Worm (Caenorhabditis elegans): ENCODE data around the gene T10B10.8.

T10B10.8 gene

DNA sequence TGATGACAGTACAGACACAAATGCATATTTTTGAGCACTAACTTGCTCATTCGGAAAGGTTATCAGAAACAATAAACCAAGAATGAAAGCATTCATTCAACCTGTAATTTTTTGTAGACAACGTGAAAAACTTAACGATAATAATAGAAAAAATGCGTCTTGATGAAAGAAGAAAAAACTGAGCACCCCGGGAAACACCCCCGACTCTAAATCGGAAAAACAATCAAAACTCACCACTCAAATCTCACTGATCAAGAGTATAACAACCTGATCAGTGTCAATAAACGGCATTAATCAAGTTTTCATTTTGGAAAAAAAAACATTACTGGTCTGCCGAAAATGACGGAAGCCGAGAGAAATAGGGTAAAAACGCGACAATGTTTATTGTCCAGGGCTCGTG is at the start of gene T10B10.8:
T10B10.8 (minus strand) TSS at position 101 of the 400 bp plus-strand sequence.
- no peak for TF ChIP-seq alr-1 (tag; optimal IDR thresholded peaks at IDR 0.05)
- no peak for TF ChIP-seq aly-2 (tag; optimal IDR thresholded peaks at IDR 0.05)
- TF ChIP-seq lin-11 (tag; optimal IDR thresholded peaks at IDR 0.05) = no peak
- no peak for TF ChIP-seq nhr-6 (tag; optimal IDR thresholded peaks at IDR 0.05)
- TF ChIP-seq ztf-11 (tag; optimal IDR thresholded peaks at IDR 0.05) = no peak
- no peak for TF ChIP-seq nhr-25 (tag; optimal IDR thresholded peaks at IDR 0.05)
- TF ChIP-seq blmp-1 (tag; optimal IDR thresholded peaks at IDR 0.05; ENCODE audit: insufficient read depth) = no peak
- no peak for TF ChIP-seq nhr-12 (tag; optimal IDR thresholded peaks at IDR 0.05)
- no peak for TF ChIP-seq zag-1 (tag; optimal IDR thresholded peaks at IDR 0.05)
- TF ChIP-seq nhr-237 (tag; optimal IDR thresholded peaks at IDR 0.05) = no peak
- TF ChIP-seq unc-55 (GFP tag; optimal IDR thresholded peaks at IDR 0.05) = no peak
- no peak for TF ChIP-seq nhr-23 (tag; optimal IDR thresholded peaks at IDR 0.05)
- no peak for TF ChIP-seq egl-27 (tag; optimal IDR thresholded peaks at IDR 0.05)
- TF ChIP-seq lsy-2 (tag; optimal IDR thresholded peaks at IDR 0.05) = no peak
- TF ChIP-seq peb-1 (tag; optimal IDR thresholded peaks at IDR 0.05) = no peak

DNA sequence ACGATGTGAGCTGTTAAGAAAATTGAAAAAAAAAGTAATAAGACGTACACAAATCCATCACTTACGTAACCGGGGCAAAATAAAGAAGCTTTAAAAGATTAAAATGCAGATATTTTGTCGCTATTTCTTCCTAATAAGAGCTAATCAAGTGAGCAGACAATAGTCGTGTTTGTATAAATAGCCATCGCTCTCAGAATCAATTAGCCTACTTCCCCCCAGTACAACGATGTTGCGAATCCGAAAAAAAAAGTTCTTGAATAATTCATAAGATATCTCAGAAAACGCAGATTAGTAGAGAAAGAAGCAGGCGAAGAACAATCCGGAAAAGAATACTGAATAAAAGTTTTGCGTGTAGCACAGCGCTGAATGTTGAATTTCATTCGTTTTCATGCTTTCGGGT is 49.2 kb upstream of the T10B10.8 start:
- no peak for TF ChIP-seq ama-1 (optimal IDR thresholded peaks at IDR 0.05)
- TF ChIP-seq crh-2 (tag; optimal IDR thresholded peaks at IDR 0.05) = no peak
- peak; percentile 1 for TF ChIP-seq unc-55 (GFP tag; optimal IDR thresholded peaks at IDR 0.05)
- TF ChIP-seq sma-9 (GFP tag; optimal IDR thresholded peaks at IDR 0.05) = peak; percentile 21
- TF ChIP-seq sma-9 (tag; optimal IDR thresholded peaks at IDR 0.05) = no peak

- no peak for TF ChIP-seq ZK546.5 (tag; optimal IDR thresholded peaks at IDR 0.05)
Measured at ce11 chrX:15213182-15213829, 47.3 kb upstream of the T10B10.8 start, which contains the start of the genes H03A11.13 and famk-1. H03A11.13 (minus strand) TSS chrX:15213232. famk-1 (minus strand) TSS chrX:15213259.

DNA sequence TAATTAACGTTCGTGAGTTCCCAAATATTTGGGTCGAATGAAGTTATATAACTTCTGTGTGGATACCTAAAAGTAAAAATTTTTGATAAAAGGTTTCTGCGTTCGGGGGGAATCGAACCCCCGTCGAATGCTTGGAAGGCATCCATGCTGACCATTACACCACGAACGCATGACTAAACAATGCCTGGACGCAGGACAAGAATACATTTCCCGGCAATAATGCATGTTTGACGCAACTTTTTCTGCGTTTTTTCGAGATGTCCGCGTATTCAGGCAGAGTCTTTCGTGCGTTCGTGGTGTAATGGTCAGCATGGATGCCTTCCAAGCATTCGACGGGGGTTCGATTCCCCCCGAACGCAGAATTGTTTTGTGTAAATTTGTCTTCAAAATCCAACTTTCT is 34.7 kb upstream of the T10B10.8 start:
- TF ChIP-seq mbf-1 (tag; optimal IDR thresholded peaks at IDR 0.05) = no peak
- TF ChIP-seq nhr-23 (tag; optimal IDR thresholded peaks at IDR 0.05) = no peak
- TF ChIP-seq nhr-77 (tag; optimal IDR thresholded peaks at IDR 0.05) = peak; percentile 15
- no peak for TF ChIP-seq ztf-1 (GFP tag; conservative IDR thresholded peaks at IDR 0.05)
- TF ChIP-seq ztf-11 (tag; optimal IDR thresholded peaks at IDR 0.05) = no peak
- TF ChIP-seq blmp-1 (tag; optimal IDR thresholded peaks at IDR 0.05; ENCODE audit: insufficient read depth) = no peak
- TF ChIP-seq nhr-6 (tag; optimal IDR thresholded peaks at IDR 0.05) = no peak
- TF ChIP-seq nhr-11 (tag; optimal IDR thresholded peaks at IDR 0.05) = no peak
- peak; percentile 51 for TF ChIP-seq nhr-129 (tag; optimal IDR thresholded peaks at IDR 0.05)
- TF ChIP-seq nhr-21 (tag; optimal IDR thresholded peaks at IDR 0.05) = peak; percentile 66
- no peak for TF ChIP-seq C34F6.9 (tag; optimal IDR thresholded peaks at IDR 0.05)
- no peak for TF ChIP-seq elt-1 (tag; optimal IDR thresholded peaks at IDR 0.05)
- TF ChIP-seq nhr-12 (tag; optimal IDR thresholded peaks at IDR 0.05) = no peak
- TF ChIP-seq ceh-82 (tag; optimal IDR thresholded peaks at IDR 0.05) = no peak
- TF ChIP-seq elt-3 (tag; optimal IDR thresholded peaks at IDR 0.05) = no peak
- no peak for TF ChIP-seq unc-62 (GFP tag; optimal IDR thresholded peaks at IDR 0.05)
- no peak for TF ChIP-seq nhr-25 (tag; optimal IDR thresholded peaks at IDR 0.05)
- no peak for TF ChIP-seq ceh-16 (tag; optimal IDR thresholded peaks at IDR 0.05)
- no peak for TF ChIP-seq R02D3.7 (tag; optimal IDR thresholded peaks at IDR 0.05)
- no peak for TF ChIP-seq mdl-1 (tag; optimal IDR thresholded peaks at IDR 0.05)
- TF ChIP-seq ztf-4 (tag; optimal IDR thresholded peaks at IDR 0.05) = no peak
- TF ChIP-seq nhr-237 (tag; optimal IDR thresholded peaks at IDR 0.05) = no peak
- peak; percentile 48 for TF ChIP-seq fos-1 (tag; optimal IDR thresholded peaks at IDR 0.05)
- TF ChIP-seq lin-39 (tag; optimal IDR thresholded peaks at IDR 0.05) = no peak
- peak in 1 of 2 experiments; percentile 61 for TF ChIP-seq lsy-2 (tag; optimal IDR thresholded peaks at IDR 0.05)
- no peak for TF ChIP-seq aly-2 (tag; optimal IDR thresholded peaks at IDR 0.05)
- TF ChIP-seq egl-27 (tag; optimal IDR thresholded peaks at IDR 0.05) = peak; percentile 46
- TF ChIP-seq skn-1 (tag; optimal IDR thresholded peaks at IDR 0.05) = no peak
- peak; percentile 32 for TF ChIP-seq lin-11 (tag; optimal IDR thresholded peaks at IDR 0.05)
- TF ChIP-seq peb-1 (tag; optimal IDR thresholded peaks at IDR 0.05) = no peak
- peak; percentile 66 for TF ChIP-seq sma-3 (GFP tag; optimal IDR thresholded peaks at IDR 0.05)
- peak; percentile 39 for TF ChIP-seq F13H6.1 (tag; optimal IDR thresholded peaks at IDR 0.05)
- peak; percentile 17 for TF ChIP-seq crh-2 (tag; optimal IDR thresholded peaks at IDR 0.05)
- no peak for TF ChIP-seq ZK546.5 (tag; optimal IDR thresholded peaks at IDR 0.05)
- peak; percentile 65 for TF ChIP-seq unc-55 (GFP tag; optimal IDR thresholded peaks at IDR 0.05)
- TF ChIP-seq sem-4 (tag; optimal IDR thresholded peaks at IDR 0.05) = peak; percentile 26
- TF ChIP-seq Y55F3AM.14 (GFP tag; optimal IDR thresholded peaks at IDR 0.05) = peak; percentile 48
- TF ChIP-seq sma-9 (GFP tag; optimal IDR thresholded peaks at IDR 0.05) = peak; percentile 75
- TF ChIP-seq sma-9 (tag; optimal IDR thresholded peaks at IDR 0.05) = no peak
- no peak for TF ChIP-seq snpc-4 (tag; optimal IDR thresholded peaks at IDR 0.05)
- no peak for TF ChIP-seq alr-1 (tag; optimal IDR thresholded peaks at IDR 0.05)
- TF ChIP-seq mab-5 (tag; optimal IDR thresholded peaks at IDR 0.05) = no peak
- no peak for TF ChIP-seq dmd-4 (tag; optimal IDR thresholded peaks at IDR 0.05)

Measured in whole organism, L2 larva.